Fruit fly (Drosophila melanogaster): Measurements from ENCODE around the gene CG33093.

- TF ChIP-seq Ets98B (GFP tag; IDR thresholded peaks at IDR 0.05) (no peak), CG12605 (GFP tag; IDR thresholded peaks at IDR 0.05) (0 out of 2 replicates have a peak, but pooled peaks have one; percentile 9), fd96Ca (GFP tag; IDR thresholded peaks at IDR 0.05) (no peak)
These were observed 34.7 kb downstream of the CG33093 start, which contains the start of gene Octbeta1R for dm6 chr3R:22497025-22497424.

All from whole organism, pupa.